Fruit fly (Drosophila melanogaster): ENCODE data around the gene CG31523.

dm6 chr3R:4466894-4467293, 12.1 kb downstream of the CG31523 start:
- no peak for TF ChIP-seq Abd-B (GFP tag; optimal IDR thresholded peaks at IDR 0.05)
- no peak for TF ChIP-seq Dfd (GFP tag; optimal IDR thresholded peaks at IDR 0.05)
- TF ChIP-seq h (GFP tag; optimal IDR thresholded peaks at IDR 0.05) = no peak
- TF ChIP-seq CG9705 (GFP tag; optimal IDR thresholded peaks at IDR 0.05) = no peak
- no peak for TF ChIP-seq Hnf4 (GFP tag; optimal IDR thresholded peaks at IDR 0.05)
- TF ChIP-seq sv (GFP tag; optimal IDR thresholded peaks at IDR 0.05) = no peak
- TF ChIP-seq Vsx2 (GFP tag; optimal IDR thresholded peaks at IDR 0.05; ENCODE audit: partially characterized antibody) = no peak
- no peak for TF ChIP-seq rgr (GFP tag; optimal IDR thresholded peaks at IDR 0.05)
- TF ChIP-seq Hr78 (GFP tag; optimal IDR thresholded peaks at IDR 0.05) = no peak
- TF ChIP-seq HLH106 (tag; optimal IDR thresholded peaks at IDR 0.05) = no peak
- TF ChIP-seq usp (GFP tag; optimal IDR thresholded peaks at IDR 0.05) = no peak
- no peak for TF ChIP-seq Myc (optimal IDR thresholded peaks at IDR 0.05)
- TF ChIP-seq dsf (GFP tag; optimal IDR thresholded peaks at IDR 0.05; ENCODE audit: borderline replicate concordance) = no peak
- no peak for TF ChIP-seq psq (GFP tag; optimal IDR thresholded peaks at IDR 0.05)
